Worm (Caenorhabditis elegans) whole organism, L3 larva: Measurements from ENCODE around the gene F38A1.8.
"Not testable (repeated sequence)": the region's sequence is repeated elsewhere in the genome, so short reads cannot be mapped to it uniquely, and the experiment has no call there.

Experiments
- ZK546.5 ChIP-seq: sonication (generic microtip); optimal IDR thresholded peaks from 2 replicates; lab custom pipeline; 2017; ENCODE audit warnings: missing biosample characterization, missing genetic modification characterization
- ama-1 ChIP-seq: fragments of 150-350 bp; optimal IDR thresholded peaks from 2 replicates; lab custom pipeline; 2018
- ceh-82 ChIP-seq: fragments of 150-350 bp; optimal IDR thresholded peaks from 2 replicates; lab custom pipeline; 2014; ENCODE audit warnings: missing biosample characterization, missing genetic modification characterization
- ceh-9 ChIP-seq: sonication (generic microtip); optimal IDR thresholded peaks from 2 replicates; lab custom pipeline; 2018; ENCODE audit warnings: missing biosample characterization, missing genetic modification characterization
- eor-1 ChIP-seq, 2 experiments: fragments of 150-350 bp; optimal IDR thresholded peaks; 2 replicates each; lab custom pipeline; 2014 to 2018; ENCODE audit warnings: missing biosample characterization in 2 of 2, missing genetic modification characterization in 2 of 2
- nhr-77 ChIP-seq: fragments of 150-350 bp; optimal IDR thresholded peaks from 2 replicates; lab custom pipeline; 2014; ENCODE audit warnings: missing biosample characterization, missing genetic modification characterization
- snpc-4 ChIP-seq: fragments of 150-350 bp; optimal IDR thresholded peaks from 2 replicates; lab custom pipeline; 2014; ENCODE audit warnings: missing biosample characterization, missing genetic modification characterization
- ztf-11 ChIP-seq: fragments of 150-350 bp; optimal IDR thresholded peaks from 2 replicates; lab custom pipeline; 2014; ENCODE audit warnings: missing biosample characterization, missing genetic modification characterization

DNA sequence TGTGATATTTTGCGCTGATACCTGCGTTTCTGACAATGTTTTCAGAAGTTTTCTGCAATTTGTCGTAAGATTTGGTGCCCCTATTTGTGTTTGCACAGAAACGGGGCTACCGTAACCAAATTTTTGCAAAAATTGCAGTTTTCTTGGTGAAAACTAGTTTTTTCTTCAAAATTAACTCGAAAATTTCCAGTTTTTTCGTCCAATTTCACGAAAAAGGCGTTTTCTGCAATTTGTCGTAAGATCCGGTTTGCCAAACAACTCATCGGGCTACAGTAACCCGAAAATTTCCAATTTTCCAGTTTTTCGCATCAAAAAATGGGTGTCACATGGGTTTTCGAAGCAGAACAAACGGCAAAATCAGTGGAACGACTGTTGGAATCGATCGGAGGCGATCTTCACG, 52.1 kb downstream of the F38A1.8 start, which contains the start of gene mdt-20:
- TF ChIP-seq ZK546.5 (tag; lab: Kevin White, UChicago); eor-1 (tag; optimal IDR thresholded peaks at IDR 0.05; lab: Kevin White, UChicago); ceh-9 (tag; lab: Kevin White, UChicago); ama-1 (lab: Kevin White, UChicago); snpc-4 (tag; lab: Kevin White, UChicago); nhr-77 (tag; lab: Kevin White, UChicago); ztf-11 (tag; lab: Kevin White, UChicago); ceh-82 (tag; lab: Kevin White, UChicago): not testable (repeated sequence)
